Worm (Caenorhabditis elegans): ENCODE results near the gene F02E11.2.

ce11 chrII:3297914-3298313 lies 35.3 kb downstream of the F02E11.2 start, which contains the start of gene btb-18:
- TF ChIP-seq sptf-1 (tag; optimal IDR thresholded peaks at IDR 0.05) (no peak), aly-2 (tag; optimal IDR thresholded peaks at IDR 0.05) (no peak), xbp-1 (tag; optimal IDR thresholded peaks at IDR 0.05) (no peak), pag-3 (tag; optimal IDR thresholded peaks at IDR 0.05; ENCODE audit: borderline replicate concordance, insufficient read depth) (no peak), nhr-71 (tag; optimal IDR thresholded peaks at IDR 0.05) (no peak), ztf-11 (tag; optimal IDR thresholded peaks at IDR 0.05) (no peak), aha-1 (tag; optimal IDR thresholded peaks at IDR 0.05) (no peak), nhr-12 (tag; optimal IDR thresholded peaks at IDR 0.05) (no peak), pqm-1 (tag; optimal IDR thresholded peaks at IDR 0.05) (no peak), ceh-63 (GFP tag; optimal IDR thresholded peaks at IDR 0.05) (no peak), efl-3 (GFP tag; optimal IDR thresholded peaks at IDR 0.05) (no peak)

All from whole organism, L1 larva.